Worm (Caenorhabditis elegans) whole organism, L4/young adult: ENCODE data around the gene pqn-48.

Source experiments
- W03F9.2 ChIP-seq: fragments of 150-350 bp; optimal IDR thresholded peaks from 2 replicates; lab custom pipeline; 2014; ENCODE audit warnings: missing biosample characterization, missing genetic modification characterization
- dao-5 ChIP-seq: sonication (generic microtip); optimal IDR thresholded peaks from 2 replicates; lab custom pipeline; 2016; ENCODE audit warnings: missing genotype, missing genetic modification characterization, moderate library complexity, missing compliant biosample characterization
- him-1 ChIP-seq: sonication (generic microtip); optimal IDR thresholded peaks from 2 replicates; lab custom pipeline; 2016; ENCODE audit warnings: missing genotype, missing genetic modification reagents, missing genetic modification characterization, missing compliant biosample characterization

pqn-48 gene

ce11 chrII:4038541-4038940 is at the start of gene pqn-48:
pqn-48 (plus strand) TSS chrII:4038884.
- no peak for TF ChIP-seq him-1 (tag; lab: Kevin White, UChicago)

- TF ChIP-seq dao-5 (tag; lab: Kevin White, UChicago) (no peak), W03F9.2 (tag; lab: Kevin White, UChicago) (no peak), him-1 (tag; lab: Kevin White, UChicago) (no peak)
Measured at ce11 chrII:3989627-3990367, 48.9 kb upstream of the pqn-48 start, which contains the start of gene Y14H12A.2. Y14H12A.2 (minus strand) TSS chrII:3989677.

- TF ChIP-seq dao-5 (tag; lab: Kevin White, UChicago), result no peak
- no peak for TF ChIP-seq W03F9.2 (tag; lab: Kevin White, UChicago)
- TF ChIP-seq him-1 (tag; lab: Kevin White, UChicago), result no peak
Measured at ce11 chrII:3990706-3991105, 48.0 kb upstream of the pqn-48 start.

ce11 chrII:3992029-3992428 is 46.7 kb upstream of the pqn-48 start:
- TF ChIP-seq dao-5 (tag; lab: Kevin White, UChicago) (no peak), him-1 (tag; lab: Kevin White, UChicago) (no peak), W03F9.2 (tag; lab: Kevin White, UChicago) (no peak)

- no peak for TF ChIP-seq him-1 (tag; lab: Kevin White, UChicago)
- no peak for TF ChIP-seq dao-5 (tag; lab: Kevin White, UChicago)
- no peak for TF ChIP-seq W03F9.2 (tag; lab: Kevin White, UChicago)
Measured at ce11 chrII:3992660-3993245, 45.9 kb upstream of the pqn-48 start, which contains the start of gene Y14H12A.1. Y14H12A.1 (plus strand) TSS chrII:3993195.

ce11 chrII:3996005-3996404 is 42.7 kb upstream of the pqn-48 start, which contains the start of gene clc-22:
clc-22 (minus strand) TSS chrII:3996075.
- TF ChIP-seq him-1 (tag; lab: Kevin White, UChicago) (no peak), W03F9.2 (tag; lab: Kevin White, UChicago) (no peak), dao-5 (tag; lab: Kevin White, UChicago) (no peak)

ce11 chrII:3999537-3999936 is 39.1 kb upstream of the pqn-48 start:
- TF ChIP-seq W03F9.2 (tag; lab: Kevin White, UChicago) (no peak), him-1 (tag; lab: Kevin White, UChicago) (no peak), dao-5 (tag; lab: Kevin White, UChicago) (no peak)

ce11 chrII:4000430-4000829 is 38.3 kb upstream of the pqn-48 start:
- TF ChIP-seq him-1 (tag; lab: Kevin White, UChicago), result no peak
- TF ChIP-seq dao-5 (tag; lab: Kevin White, UChicago), result no peak
- no peak for TF ChIP-seq W03F9.2 (tag; lab: Kevin White, UChicago)

ce11 chrII:4002134-4002533 is 36.5 kb upstream of the pqn-48 start:
- no peak for TF ChIP-seq him-1 (tag; lab: Kevin White, UChicago)
- TF ChIP-seq W03F9.2 (tag; lab: Kevin White, UChicago), result no peak
- no peak for TF ChIP-seq dao-5 (tag; lab: Kevin White, UChicago)

ce11 chrII:4004614-4005013 is 34.1 kb upstream of the pqn-48 start, which contains the start of gene ephx-1:
ephx-1 (plus strand) TSS chrII:4004914.
- TF ChIP-seq him-1 (tag; lab: Kevin White, UChicago) (no peak), dao-5 (tag; lab: Kevin White, UChicago) (no peak), W03F9.2 (tag; lab: Kevin White, UChicago) (no peak)

ce11 chrII:4007972-4008371 is 30.7 kb upstream of the pqn-48 start:
- no peak for TF ChIP-seq dao-5 (tag; lab: Kevin White, UChicago)
- no peak for TF ChIP-seq him-1 (tag; lab: Kevin White, UChicago)
- TF ChIP-seq W03F9.2 (tag; lab: Kevin White, UChicago), result no peak

- TF ChIP-seq him-1 (tag; lab: Kevin White, UChicago) (no peak), dao-5 (tag; lab: Kevin White, UChicago) (no peak), W03F9.2 (tag; lab: Kevin White, UChicago) (no peak)
Measured at ce11 chrII:4011518-4011917, 27.2 kb upstream of the pqn-48 start.

ce11 chrII:4018617-4019016 is 20.1 kb upstream of the pqn-48 start, which contains the start of gene K07D4.6:
K07D4.6 (minus strand) TSS chrII:4018717.
- no peak for TF ChIP-seq him-1 (tag; lab: Kevin White, UChicago)
- no peak for TF ChIP-seq W03F9.2 (tag; lab: Kevin White, UChicago)

- no peak for TF ChIP-seq W03F9.2 (tag; lab: Kevin White, UChicago)
- no peak for TF ChIP-seq dao-5 (tag; lab: Kevin White, UChicago)
- TF ChIP-seq him-1 (tag; lab: Kevin White, UChicago), result no peak
Measured at ce11 chrII:4025462-4025861, 13.2 kb upstream of the pqn-48 start, which contains the start of gene K07D4.5. K07D4.5 (minus strand) TSS chrII:4025562.
